Worm (Caenorhabditis elegans): ENCODE results near the gene C32H11.4.
A peak's percentile ranks its signal among the peaks of the same experiment; 100 is the strongest.

C32H11.4 gene

ce11 chrIV:12926639-12927038, 5.6 kb downstream of the C32H11.4 start, which contains the start of gene srlf-5:
Gene srlf-5, minus strand, starts transcription at chrIV:12926739.
- TF ChIP-seq T26A8.4 (GFP tag; IDR thresholded peaks at IDR 0.05) (no peak), aha-1 (tag) (no peak), daf-12 (tag; optimal IDR thresholded peaks at IDR 0.05) (no peak), dmd-9 (GFP tag; IDR thresholded peaks at IDR 0.05) (no peak), zag-1 (tag; optimal IDR thresholded peaks at IDR 0.05) (no peak), nhr-77 (tag; optimal IDR thresholded peaks at IDR 0.05) (no peak), unc-39 (tag; optimal IDR thresholded peaks at IDR 0.05) (no peak), ceh-28 (tag; optimal IDR thresholded peaks at IDR 0.05) (no peak), Y75B8A.6 (GFP tag; IDR thresholded peaks at IDR 0.05) (no peak), mdl-1 (tag; optimal IDR thresholded peaks at IDR 0.05) (no peak), ceh-82 (tag; optimal IDR thresholded peaks at IDR 0.05) (no peak), ZK546.5 (tag; optimal IDR thresholded peaks at IDR 0.05) (no peak), zip-11 (GFP tag; IDR thresholded peaks at IDR 0.05) (no peak), ZK337.2 (GFP tag; IDR thresholded peaks at IDR 0.05) (no peak), unc-62 (GFP tag; optimal IDR thresholded peaks at IDR 0.05 in 1 of 2) (no peak), unc-62 (tag; optimal IDR thresholded peaks at IDR 0.05) (no peak), duxl-1 (tag; optimal IDR thresholded peaks at IDR 0.05; ENCODE audit: poor library complexity) (no peak), F10B5.3 (tag; optimal IDR thresholded peaks at IDR 0.05) (no peak), ceh-62 (tag; optimal IDR thresholded peaks at IDR 0.05) (no peak), mdt-29 (GFP tag; IDR thresholded peaks at IDR 0.05) (no peak)

ce11 chrIV:12936221-12936776, 15.2 kb downstream of the C32H11.4 start, which contains the start of the genes cld-1 and dod-21:
Gene cld-1, minus strand, starts transcription at chrIV:12936271.
Gene dod-21, plus strand, starts transcription at chrIV:12936738.
- no peak for TF ChIP-seq fos-1 (tag; optimal IDR thresholded peaks at IDR 0.05)
- TF ChIP-seq F10B5.3 (tag; optimal IDR thresholded peaks at IDR 0.05), result no peak
- TF ChIP-seq dmd-6 (GFP tag; IDR thresholded peaks at IDR 0.05), result peak; percentile 64
- TF ChIP-seq Y105C5A.15 (GFP tag; IDR thresholded peaks at IDR 0.05), result no peak
- no peak for TF ChIP-seq saeg-2 (GFP tag; IDR thresholded peaks at IDR 0.05)
- TF ChIP-seq php-3 (GFP tag; IDR thresholded peaks at IDR 0.05), result peak; percentile 48; the same call in 1 of the 2 replicates
- peak; percentile 83 for TF ChIP-seq hlh-11 (tag; optimal IDR thresholded peaks at IDR 0.05)
- TF ChIP-seq ces-1 (GFP tag; optimal IDR thresholded peaks at IDR 0.05), result no peak
- no peak for TF ChIP-seq daf-16 (GFP tag; optimal IDR thresholded peaks at IDR 0.05)
- TF ChIP-seq daf-16 (tag; optimal IDR thresholded peaks at IDR 0.05), result peak; percentile 47
- peak; percentile 11 for TF ChIP-seq nhr-77 (tag; optimal IDR thresholded peaks at IDR 0.05)
- no peak for TF ChIP-seq Y75B8A.6 (GFP tag; IDR thresholded peaks at IDR 0.05)
- TF ChIP-seq lin-1 (GFP tag; IDR thresholded peaks at IDR 0.05), result 0 out of 2 replicates have a peak, but pooled peaks have one; percentile 20
- TF ChIP-seq nhr-41 (GFP tag; IDR thresholded peaks at IDR 0.05), result no peak
- peak; percentile 47 for TF ChIP-seq nhr-28 (tag; optimal IDR thresholded peaks at IDR 0.05)
- no peak for TF ChIP-seq lin-29 (GFP tag; IDR thresholded peaks at IDR 0.05)
- peak; percentile 31 for TF ChIP-seq pqm-1 (tag; optimal IDR thresholded peaks at IDR 0.05)
- TF ChIP-seq sdz-12 (GFP tag; optimal IDR thresholded peaks at IDR 0.05), result no peak
- peak; percentile 63 for TF ChIP-seq dve-1 (tag; optimal IDR thresholded peaks at IDR 0.05; ENCODE audit: insufficient read depth)
- TF ChIP-seq nhr-10 (tag; optimal IDR thresholded peaks at IDR 0.05), result no peak

DNA sequence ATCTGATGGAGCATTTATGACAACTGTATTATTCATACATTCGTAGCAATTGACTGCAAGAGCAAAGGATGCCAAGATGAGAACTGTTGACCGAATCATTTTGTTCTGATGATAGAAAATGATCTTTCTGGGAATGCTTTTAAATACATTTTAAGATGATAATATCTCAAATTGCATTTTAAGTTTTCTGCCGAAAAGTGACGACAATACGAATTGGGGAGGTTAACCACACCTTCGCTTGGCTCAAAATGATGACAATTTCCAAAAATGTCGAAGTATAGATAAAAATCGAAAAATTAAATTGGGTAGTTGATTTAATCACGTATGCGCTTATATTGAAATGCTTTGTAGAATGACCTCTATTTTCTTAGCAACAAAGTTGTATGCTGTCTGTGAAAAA, 20.2 kb downstream of the C32H11.4 start, which contains the start of gene dod-24:
dod-24 (minus strand) TSS at position 101 of the 400 bp plus-strand sequence.
- TF ChIP-seq daf-8 (GFP tag; IDR thresholded peaks at IDR 0.05) (no peak), lir-3 (tag; optimal IDR thresholded peaks at IDR 0.05) (no peak), daf-16 (GFP tag; optimal IDR thresholded peaks at IDR 0.05) (no peak), daf-16 (tag; optimal IDR thresholded peaks at IDR 0.05) (no peak), ZK337.2 (GFP tag; IDR thresholded peaks at IDR 0.05) (no peak), lin-38 (GFP tag; IDR thresholded peaks at IDR 0.05) (no peak), unc-39 (tag; optimal IDR thresholded peaks at IDR 0.05) (no peak), zip-11 (GFP tag; IDR thresholded peaks at IDR 0.05) (no peak)
